Fruit fly (Drosophila melanogaster): ENCODE data around the gene CG8149.

Gene CG8149

dm6 chr3R:9513052-9513420 lies 8.6 kb downstream of the CG8149 start, which contains the start of the genes Ras85D and Rlb1:
Gene Ras85D, minus strand, starts transcription at chr3R:9513067.
Gene Rlb1, plus strand, starts transcription at chr3R:9513327.
- no peak for TF ChIP-seq Dll (optimal IDR thresholded peaks at IDR 0.05)
- TF ChIP-seq EcR (GFP tag; optimal IDR thresholded peaks at IDR 0.05) = no peak
- no peak for TF ChIP-seq pan (optimal IDR thresholded peaks at IDR 0.05)
- no peak for TF ChIP-seq usp (GFP tag; optimal IDR thresholded peaks at IDR 0.05)
- no peak for TF ChIP-seq psq (optimal IDR thresholded peaks at IDR 0.05)
- TF ChIP-seq CG8478 (optimal IDR thresholded peaks at IDR 0.05) = no peak

- TF ChIP-seq EcR (GFP tag; optimal IDR thresholded peaks at IDR 0.05) (no peak), psq (optimal IDR thresholded peaks at IDR 0.05) (no peak), pan (optimal IDR thresholded peaks at IDR 0.05) (no peak), usp (GFP tag; optimal IDR thresholded peaks at IDR 0.05) (no peak), Dll (optimal IDR thresholded peaks at IDR 0.05) (no peak), CG8478 (optimal IDR thresholded peaks at IDR 0.05) (no peak)
Measured at dm6 chr3R:9515860-9516344, 11.4 kb downstream of the CG8149 start, which contains the start of the genes mRpL47, CG8176 and Kdm3. Gene mRpL47, minus strand, starts transcription at chr3R:9515908. Gene CG8176, plus strand, starts transcription at chr3R:9516007. Gene Kdm3, plus strand, starts transcription at chr3R:9516007.

dm6 chr3R:9516400-9516852 lies 12.0 kb downstream of the CG8149 start:
- no peak for TF ChIP-seq usp (GFP tag; optimal IDR thresholded peaks at IDR 0.05)
- no peak for TF ChIP-seq Dll (optimal IDR thresholded peaks at IDR 0.05)
- TF ChIP-seq CG8478 (optimal IDR thresholded peaks at IDR 0.05) = no peak
- no peak for TF ChIP-seq pan (optimal IDR thresholded peaks at IDR 0.05)
- TF ChIP-seq EcR (GFP tag; optimal IDR thresholded peaks at IDR 0.05) = no peak
- no peak for TF ChIP-seq psq (optimal IDR thresholded peaks at IDR 0.05)

- TF ChIP-seq CG8478 (optimal IDR thresholded peaks at IDR 0.05) (no peak), psq (optimal IDR thresholded peaks at IDR 0.05) (no peak), Dll (optimal IDR thresholded peaks at IDR 0.05) (no peak), EcR (GFP tag; optimal IDR thresholded peaks at IDR 0.05) (no peak), pan (optimal IDR thresholded peaks at IDR 0.05) (no peak), usp (GFP tag; optimal IDR thresholded peaks at IDR 0.05) (no peak)
Measured at dm6 chr3R:9527907-9528842, 23.7 kb downstream of the CG8149 start.

- TF ChIP-seq Dll (optimal IDR thresholded peaks at IDR 0.05) = no peak
- no peak for TF ChIP-seq EcR (GFP tag; optimal IDR thresholded peaks at IDR 0.05)
- no peak for TF ChIP-seq usp (GFP tag; optimal IDR thresholded peaks at IDR 0.05)
- no peak for TF ChIP-seq psq (optimal IDR thresholded peaks at IDR 0.05)
- TF ChIP-seq CG8478 (optimal IDR thresholded peaks at IDR 0.05) = no peak
- TF ChIP-seq pan (optimal IDR thresholded peaks at IDR 0.05) = no peak
Measured at dm6 chr3R:9529387-9529897, 25.0 kb downstream of the CG8149 start.

- TF ChIP-seq Dll (optimal IDR thresholded peaks at IDR 0.05) = no peak
- TF ChIP-seq EcR (GFP tag; optimal IDR thresholded peaks at IDR 0.05) = no peak
- no peak for TF ChIP-seq pan (optimal IDR thresholded peaks at IDR 0.05)
- no peak for TF ChIP-seq psq (optimal IDR thresholded peaks at IDR 0.05)
- no peak for TF ChIP-seq CG8478 (optimal IDR thresholded peaks at IDR 0.05)
- TF ChIP-seq usp (GFP tag; optimal IDR thresholded peaks at IDR 0.05) = no peak
Measured at dm6 chr3R:9529913-9530312, 25.5 kb downstream of the CG8149 start.

dm6 chr3R:9532437-9533180 lies 28.2 kb downstream of the CG8149 start, which contains the start of gene by:
Gene by, minus strand, starts transcription at chr3R:9533011.
- TF ChIP-seq EcR (GFP tag; optimal IDR thresholded peaks at IDR 0.05) (no peak), Dll (optimal IDR thresholded peaks at IDR 0.05) (peak; percentile 73), pan (optimal IDR thresholded peaks at IDR 0.05) (no peak)

dm6 chr3R:9533181-9534124 lies 29.0 kb downstream of the CG8149 start:
- TF ChIP-seq CG8478 (optimal IDR thresholded peaks at IDR 0.05) (no peak), Dll (optimal IDR thresholded peaks at IDR 0.05) (peak; percentile 91)

- TF ChIP-seq pan (optimal IDR thresholded peaks at IDR 0.05) (no peak), CG8478 (optimal IDR thresholded peaks at IDR 0.05) (no peak), usp (GFP tag; optimal IDR thresholded peaks at IDR 0.05) (no peak), EcR (GFP tag; optimal IDR thresholded peaks at IDR 0.05) (no peak), psq (optimal IDR thresholded peaks at IDR 0.05) (no peak), Dll (optimal IDR thresholded peaks at IDR 0.05) (no peak)
Measured at dm6 chr3R:9534125-9534496, 29.7 kb downstream of the CG8149 start.

- TF ChIP-seq usp (GFP tag; optimal IDR thresholded peaks at IDR 0.05) = no peak
- TF ChIP-seq psq (optimal IDR thresholded peaks at IDR 0.05) = no peak
- TF ChIP-seq pan (optimal IDR thresholded peaks at IDR 0.05) = no peak
- no peak for TF ChIP-seq Dll (optimal IDR thresholded peaks at IDR 0.05)
- TF ChIP-seq EcR (GFP tag; optimal IDR thresholded peaks at IDR 0.05) = no peak
- no peak for TF ChIP-seq CG8478 (optimal IDR thresholded peaks at IDR 0.05)
Measured at dm6 chr3R:9534595-9535217, 30.2 kb downstream of the CG8149 start.
